Worm (Caenorhabditis elegans): ENCODE measurements around the gene F38A1.6.

Gene F38A1.6

ce11 chrIV:1266724-1267123 is 15.1 kb downstream of the F38A1.6 start, which contains the start of gene clec-170:
Gene clec-170, plus strand, starts transcription at chrIV:1266866.
- TF ChIP-seq tbx-37 (GFP tag; conservative IDR thresholded peaks at IDR 0.05) = no peak
- no peak for TF ChIP-seq ets-7 (tag; optimal IDR thresholded peaks at IDR 0.05)
- TF ChIP-seq hnd-1 (tag; optimal IDR thresholded peaks at IDR 0.05) = no peak
- TF ChIP-seq ceh-13 (GFP tag; optimal IDR thresholded peaks at IDR 0.05) = no peak
- TF ChIP-seq scrt-1 (GFP tag; IDR thresholded peaks at IDR 0.05) = no peak
- TF ChIP-seq tbx-11 (GFP tag; IDR thresholded peaks at IDR 0.05) = no peak
- TF ChIP-seq aly-1 (tag; optimal IDR thresholded peaks at IDR 0.05) = no peak
- no peak for TF ChIP-seq ceh-36 (tag; optimal IDR thresholded peaks at IDR 0.05)

ce11 chrIV:1274583-1274982 is 22.9 kb downstream of the F38A1.6 start, which contains the start of gene C09E9.1:
Gene C09E9.1, plus strand, starts transcription at chrIV:1274868.
- TF ChIP-seq flt-1 (GFP tag; IDR thresholded peaks at IDR 0.05) (no peak), hmbx-1 (tag; optimal IDR thresholded peaks at IDR 0.05) (no peak), hmg-4 (GFP tag; optimal IDR thresholded peaks at IDR 0.05) (no peak), sea-1 (GFP tag; conservative IDR thresholded peaks at IDR 0.05) (no peak), ets-7 (tag; optimal IDR thresholded peaks at IDR 0.05) (no peak), aly-1 (tag; optimal IDR thresholded peaks at IDR 0.05) (no peak), ama-1 (optimal IDR thresholded peaks at IDR 0.05) (no peak), F13C5.2 (tag; optimal IDR thresholded peaks at IDR 0.05) (no peak), hnd-1 (tag; optimal IDR thresholded peaks at IDR 0.05) (no peak), B0310.2 (tag; optimal IDR thresholded peaks at IDR 0.05) (no peak), pes-1 (GFP tag; IDR thresholded peaks at IDR 0.05) (no peak), scrt-1 (GFP tag; IDR thresholded peaks at IDR 0.05) (no peak), tra-4 (tag; optimal IDR thresholded peaks at IDR 0.05) (no peak), tbx-37 (GFP tag; conservative IDR thresholded peaks at IDR 0.05) (no peak), ceh-36 (tag; optimal IDR thresholded peaks at IDR 0.05) (no peak), tbx-11 (GFP tag; IDR thresholded peaks at IDR 0.05) (no peak), ceh-13 (GFP tag; optimal IDR thresholded peaks at IDR 0.05) (no peak)

- TF ChIP-seq ceh-36 (tag; optimal IDR thresholded peaks at IDR 0.05) (no peak), B0310.2 (tag; optimal IDR thresholded peaks at IDR 0.05) (no peak), tbx-37 (GFP tag; conservative IDR thresholded peaks at IDR 0.05) (no peak), F13C5.2 (tag; optimal IDR thresholded peaks at IDR 0.05) (no peak), aly-1 (tag; optimal IDR thresholded peaks at IDR 0.05) (no peak), hnd-1 (tag; optimal IDR thresholded peaks at IDR 0.05) (no peak), tbx-11 (GFP tag; IDR thresholded peaks at IDR 0.05) (no peak), sea-1 (GFP tag; conservative IDR thresholded peaks at IDR 0.05) (no peak), hmbx-1 (tag; optimal IDR thresholded peaks at IDR 0.05) (no peak), hmg-4 (GFP tag; optimal IDR thresholded peaks at IDR 0.05) (no peak), flt-1 (GFP tag; IDR thresholded peaks at IDR 0.05) (no peak), ama-1 (optimal IDR thresholded peaks at IDR 0.05) (no peak)
Observed at ce11 chrIV:1275910-1276309, 24.2 kb downstream of the F38A1.6 start.

- TF ChIP-seq ceh-36 (tag; optimal IDR thresholded peaks at IDR 0.05) (no peak), tbx-11 (GFP tag; IDR thresholded peaks at IDR 0.05) (no peak)
Observed at ce11 chrIV:1277067-1277466, 25.4 kb downstream of the F38A1.6 start.

ce11 chrIV:1278945-1279344 is 27.3 kb downstream of the F38A1.6 start:
- TF ChIP-seq hmg-4 (GFP tag; optimal IDR thresholded peaks at IDR 0.05) (peak; percentile 8), ets-7 (tag; optimal IDR thresholded peaks at IDR 0.05) (no peak), hmbx-1 (tag; optimal IDR thresholded peaks at IDR 0.05) (no peak)

ce11 chrIV:1284877-1285276 is 33.2 kb downstream of the F38A1.6 start:
- TF ChIP-seq flt-1 (GFP tag; IDR thresholded peaks at IDR 0.05) = no peak
- TF ChIP-seq ets-7 (tag; optimal IDR thresholded peaks at IDR 0.05) = no peak
- no peak for TF ChIP-seq sea-1 (GFP tag; conservative IDR thresholded peaks at IDR 0.05)
- TF ChIP-seq ceh-36 (tag; optimal IDR thresholded peaks at IDR 0.05) = no peak
- no peak for TF ChIP-seq hmg-4 (GFP tag; optimal IDR thresholded peaks at IDR 0.05)
- TF ChIP-seq aly-1 (tag; optimal IDR thresholded peaks at IDR 0.05) = no peak
- no peak for TF ChIP-seq pes-1 (GFP tag; IDR thresholded peaks at IDR 0.05)
- no peak for TF ChIP-seq tbx-37 (GFP tag; conservative IDR thresholded peaks at IDR 0.05)
- TF ChIP-seq ceh-13 (GFP tag; optimal IDR thresholded peaks at IDR 0.05) = no peak
- no peak for TF ChIP-seq tbx-11 (GFP tag; IDR thresholded peaks at IDR 0.05)
- no peak for TF ChIP-seq hnd-1 (tag; optimal IDR thresholded peaks at IDR 0.05)
- no peak for TF ChIP-seq B0310.2 (tag; optimal IDR thresholded peaks at IDR 0.05)
- TF ChIP-seq ama-1 (optimal IDR thresholded peaks at IDR 0.05) = no peak
- TF ChIP-seq hmbx-1 (tag; optimal IDR thresholded peaks at IDR 0.05) = no peak
- TF ChIP-seq tra-4 (tag; optimal IDR thresholded peaks at IDR 0.05) = no peak
- TF ChIP-seq scrt-1 (GFP tag; IDR thresholded peaks at IDR 0.05) = no peak
- TF ChIP-seq F13C5.2 (tag; optimal IDR thresholded peaks at IDR 0.05) = no peak

ce11 chrIV:1286549-1286948 is 34.9 kb downstream of the F38A1.6 start:
- TF ChIP-seq ama-1 (optimal IDR thresholded peaks at IDR 0.05) (no peak), ets-7 (tag; optimal IDR thresholded peaks at IDR 0.05) (no peak), flt-1 (GFP tag; IDR thresholded peaks at IDR 0.05) (no peak), hmbx-1 (tag; optimal IDR thresholded peaks at IDR 0.05) (no peak), ceh-13 (GFP tag; optimal IDR thresholded peaks at IDR 0.05) (no peak), pes-1 (GFP tag; IDR thresholded peaks at IDR 0.05) (no peak), ceh-36 (tag; optimal IDR thresholded peaks at IDR 0.05) (no peak), B0310.2 (tag; optimal IDR thresholded peaks at IDR 0.05) (no peak), sea-1 (GFP tag; conservative IDR thresholded peaks at IDR 0.05) (no peak), F13C5.2 (tag; optimal IDR thresholded peaks at IDR 0.05) (no peak), hnd-1 (tag; optimal IDR thresholded peaks at IDR 0.05) (no peak), tra-4 (tag; optimal IDR thresholded peaks at IDR 0.05) (no peak)

- TF ChIP-seq tra-4 (tag; optimal IDR thresholded peaks at IDR 0.05) (no peak), B0310.2 (tag; optimal IDR thresholded peaks at IDR 0.05) (no peak), hmbx-1 (tag; optimal IDR thresholded peaks at IDR 0.05) (no peak), F13C5.2 (tag; optimal IDR thresholded peaks at IDR 0.05) (no peak), sea-1 (GFP tag; conservative IDR thresholded peaks at IDR 0.05) (no peak), ceh-13 (GFP tag; optimal IDR thresholded peaks at IDR 0.05) (no peak), ets-7 (tag; optimal IDR thresholded peaks at IDR 0.05) (no peak), tbx-11 (GFP tag; IDR thresholded peaks at IDR 0.05) (no peak), scrt-1 (GFP tag; IDR thresholded peaks at IDR 0.05) (no peak), tbx-37 (GFP tag; conservative IDR thresholded peaks at IDR 0.05) (no peak)
Observed at ce11 chrIV:1289327-1289726, 37.7 kb downstream of the F38A1.6 start, which contains the start of gene plst-1. Gene plst-1, plus strand, starts transcription at chrIV:1289627.
